Fruit fly (Drosophila melanogaster) whole organism, prepupa: ENCODE measurements around the gene CG15922.

Source experiments
- Blimp-1 ChIP-seq: fragments of 200-800 bp; sonication (Bioruptor generic); optimal IDR thresholded peaks from 3 replicates; lab custom pipeline; 2017; ENCODE audit warnings: missing biosample characterization, missing genetic modification characterization, mild to moderate bottlenecking, moderate library complexity, missing genetic modification reagents
- CG10631 ChIP-seq: fragments of 200-800 bp; sonication (Bioruptor generic); optimal IDR thresholded peaks from 2 replicates; lab custom pipeline; 2016; ENCODE audit warnings: missing biosample characterization, missing genetic modification characterization
- CG10669 ChIP-seq: fragments of 200-800 bp; sonication (Bioruptor generic); optimal IDR thresholded peaks from 3 replicates; lab custom pipeline; 2018; ENCODE audit warnings: missing biosample characterization, mild to moderate bottlenecking, missing genetic modification characterization, moderate library complexity
- CG11762 ChIP-seq: fragments of 200-800 bp; sonication (Bioruptor generic); optimal IDR thresholded peaks from 3 replicates; lab custom pipeline; 2016; ENCODE audit warnings: missing biosample characterization, missing genetic modification characterization; ENCODE audit not compliant: insufficient read depth
- CG11902 ChIP-seq: fragments of 200-800 bp; sonication (Bioruptor generic); optimal IDR thresholded peaks from 3 replicates; lab custom pipeline; 2016; ENCODE audit warnings: missing biosample characterization, missing genetic modification characterization
- CG15336 ChIP-seq: fragments of 200-800 bp; sonication (Bioruptor generic); IDR thresholded peaks from 2 replicates; pipeline ENCODE4 v1.3.6; 2022; ENCODE audit warnings: missing biosample characterization, missing genetic modification characterization
- CG1621 ChIP-seq: fragments of 200-800 bp; sonication (Bioruptor generic); optimal IDR thresholded peaks from 3 replicates; lab custom pipeline; 2018; ENCODE audit warnings: missing biosample characterization, mild to moderate bottlenecking, missing genetic modification characterization
- CG3032 ChIP-seq: fragments of 200-800 bp; optimal IDR thresholded peaks from 2 replicates; lab custom pipeline; 2019; ENCODE audit warnings: missing biosample characterization, mild to moderate bottlenecking, missing genetic modification characterization, moderate library complexity
- CG31627 ChIP-seq: fragments of 200-800 bp; sonication (Bioruptor generic); optimal IDR thresholded peaks from 3 replicates; lab custom pipeline; 2016; ENCODE audit warnings: missing biosample characterization, missing genetic modification characterization
- CG32006 ChIP-seq: fragments of 200-800 bp; sonication (Bioruptor generic); optimal IDR thresholded peaks from 3 replicates; lab custom pipeline; 2017; ENCODE audit warnings: missing biosample characterization, mild to moderate bottlenecking, missing genetic modification characterization
- CG34406 ChIP-seq: fragments of 200-800 bp; sonication (Bioruptor generic); optimal IDR thresholded peaks from 3 replicates; lab custom pipeline; 2016; ENCODE audit warnings: missing biosample characterization, missing genetic modification characterization
- CG3919 ChIP-seq: fragments of 200-800 bp; sonication (Bioruptor generic); optimal IDR thresholded peaks from 3 replicates; lab custom pipeline; 2016; ENCODE audit warnings: missing biosample characterization, missing genetic modification characterization
- CG4318 ChIP-seq: fragments of 200-800 bp; sonication (Bioruptor generic); optimal IDR thresholded peaks from 3 replicates; lab custom pipeline; 2017; ENCODE audit warnings: missing biosample characterization, mild to moderate bottlenecking, missing genetic modification characterization
- CG6163 ChIP-seq: fragments of 200-800 bp; sonication (Bioruptor generic); IDR thresholded peaks from 3 replicates; pipeline ENCODE4 v1.3.6; 2022; ENCODE audit warnings: missing biosample characterization, missing genetic modification characterization
- CG6276 ChIP-seq: fragments of 200-800 bp; sonication (Bioruptor generic); optimal IDR thresholded peaks from 2 replicates; lab custom pipeline; 2017; ENCODE audit warnings: missing biosample characterization, mild to moderate bottlenecking, missing genetic modification characterization
- CG6854 ChIP-seq: fragments of 200-800 bp; sonication (Bioruptor generic); optimal IDR thresholded peaks from 2 replicates; lab custom pipeline; 2017; ENCODE audit warnings: missing biosample characterization, mild to moderate bottlenecking, missing genetic modification characterization
- CG8119 ChIP-seq: fragments of 200-800 bp; sonication (Bioruptor generic); IDR thresholded peaks from 3 replicates; pipeline ENCODE4 v1.3.6; 2022; ENCODE audit warnings: missing biosample characterization, missing genetic modification characterization
- CG8319 ChIP-seq: fragments of 200-800 bp; sonication (Bioruptor generic); optimal IDR thresholded peaks from 3 replicates; lab custom pipeline; 2016; ENCODE audit warnings: missing biosample characterization, missing genetic modification characterization
- CG8632 ChIP-seq: fragments of 200-800 bp; sonication (Bioruptor generic); optimal IDR thresholded peaks from 3 replicates; lab custom pipeline; 2016; ENCODE audit warnings: missing biosample characterization, missing genetic modification characterization
- Eip75B ChIP-seq: fragments of 200-800 bp; sonication (Bioruptor generic); optimal IDR thresholded peaks from 3 replicates; lab custom pipeline; 2016; ENCODE audit warnings: missing biosample characterization, missing genetic modification characterization
- Eip78C ChIP-seq: fragments of 200-800 bp; sonication (Bioruptor generic); peaks from one replicate; lab custom pipeline; 2016; ENCODE audit warnings: missing biosample characterization, missing genetic modification characterization
- Ets21C ChIP-seq: fragments of 200-800 bp; sonication (Bioruptor generic); optimal IDR thresholded peaks from 3 replicates; lab custom pipeline; 2016; ENCODE audit warnings: missing biosample characterization, missing genetic modification characterization
- Hr38 ChIP-seq: sonication (Bioruptor generic); optimal IDR thresholded peaks from 2 replicates; lab custom pipeline; 2016; ENCODE audit warnings: missing biosample characterization, missing genetic modification characterization
- Hr39 ChIP-seq: fragments of 200-800 bp; sonication (Bioruptor generic); optimal IDR thresholded peaks from 2 replicates; lab custom pipeline; 2016; ENCODE audit warnings: missing biosample characterization, missing genetic modification characterization
- Hr4 ChIP-seq: fragments of 200-800 bp; sonication (Bioruptor generic); optimal IDR thresholded peaks from 3 replicates; lab custom pipeline; 2016; ENCODE audit warnings: missing biosample characterization, missing genetic modification characterization
- Lpt ChIP-seq: fragments of 200-800 bp; sonication (Bioruptor generic); optimal IDR thresholded peaks from 3 replicates; lab custom pipeline; 2016; ENCODE audit warnings: missing biosample characterization, missing genetic modification characterization
- Met ChIP-seq: fragments of 200-800 bp; sonication (Bioruptor generic); optimal IDR thresholded peaks from 3 replicates; lab custom pipeline; 2016; ENCODE audit warnings: missing biosample characterization, missing genetic modification characterization
- OdsH ChIP-seq: fragments of 200-800 bp; sonication (Bioruptor generic); optimal IDR thresholded peaks from 3 replicates; lab custom pipeline; 2016; ENCODE audit warnings: missing biosample characterization, missing genetic modification characterization
- Sox14 ChIP-seq: fragments of 200-800 bp; sonication (Bioruptor generic); optimal IDR thresholded peaks from 3 replicates; lab custom pipeline; 2016; ENCODE audit warnings: missing biosample characterization, missing genetic modification characterization
- Sox15 ChIP-seq: fragments of 200-800 bp; sonication (Bioruptor generic); optimal IDR thresholded peaks from 3 replicates; lab custom pipeline; 2016; ENCODE audit warnings: missing biosample characterization, missing genetic modification characterization
- achi ChIP-seq: fragments of 200-800 bp; sonication (Bioruptor generic); optimal IDR thresholded peaks from 3 replicates; lab custom pipeline; 2016; ENCODE audit warnings: missing biosample characterization, missing genetic modification characterization
- acj6 ChIP-seq: fragments of 200-800 bp; sonication (Bioruptor generic); optimal IDR thresholded peaks from 3 replicates; lab custom pipeline; 2016; ENCODE audit warnings: missing biosample characterization, missing genetic modification characterization
- cyc ChIP-seq: fragments of 200-800 bp; sonication (Bioruptor generic); optimal IDR thresholded peaks from 3 replicates; lab custom pipeline; 2016; ENCODE audit warnings: missing biosample characterization, missing genetic modification characterization
- dac ChIP-seq: fragments of 200-800 bp; sonication (Bioruptor generic); optimal IDR thresholded peaks from 2 replicates; lab custom pipeline; 2017; ENCODE audit warnings: missing biosample characterization, mild to moderate bottlenecking, missing genetic modification characterization
- dsx ChIP-seq: fragments of 200-800 bp; optimal IDR thresholded peaks from 3 replicates; lab custom pipeline; 2019; ENCODE audit warnings: missing biosample characterization, mild to moderate bottlenecking, missing genetic modification characterization, moderate library complexity; ENCODE audit not compliant: poor library complexity, severe bottlenecking
- eg ChIP-seq: fragments of 200-800 bp; sonication (Bioruptor generic); IDR thresholded peaks from 3 replicates; pipeline ENCODE4 v1.3.6; 2022; ENCODE audit warnings: missing biosample characterization, missing genetic modification characterization
- esn ChIP-seq: fragments of 200-800 bp; sonication (Bioruptor generic); optimal IDR thresholded peaks from 2 replicates; lab custom pipeline; 2016; ENCODE audit warnings: missing biosample characterization, mild to moderate bottlenecking, missing genetic modification characterization, moderate library complexity
- fd59A ChIP-seq: fragments of 200-800 bp; sonication (Bioruptor generic); optimal IDR thresholded peaks from 2 replicates; lab custom pipeline; 2017; ENCODE audit warnings: missing biosample characterization, mild to moderate bottlenecking, missing genetic modification characterization, missing genetic modification reagents
- fd85E ChIP-seq: fragments of 200-800 bp; sonication (Bioruptor generic); optimal IDR thresholded peaks from 3 replicates; lab custom pipeline; 2016; ENCODE audit warnings: missing biosample characterization, missing genetic modification characterization
- fkh ChIP-seq: fragments of 200-800 bp; sonication (Bioruptor generic); optimal IDR thresholded peaks from 3 replicates; lab custom pipeline; 2017; ENCODE audit warnings: missing biosample characterization, mild to moderate bottlenecking, missing genetic modification characterization, moderate library complexity
- lz ChIP-seq: fragments of 200-800 bp; sonication (Bioruptor generic); optimal IDR thresholded peaks from 3 replicates; lab custom pipeline; 2016; ENCODE audit warnings: missing biosample characterization, missing genetic modification characterization
- net ChIP-seq: fragments of 200-800 bp; sonication (Bioruptor generic); optimal IDR thresholded peaks from 3 replicates; lab custom pipeline; 2016; ENCODE audit warnings: missing biosample characterization, missing genetic modification characterization
- spab ChIP-seq: fragments of 200-800 bp; sonication (Bioruptor generic); optimal IDR thresholded peaks from 2 replicates; lab custom pipeline; 2017; ENCODE audit warnings: missing biosample characterization, mild to moderate bottlenecking, missing genetic modification characterization, missing genetic modification reagents
- ss ChIP-seq, 2 experiments: fragments of 200-800 bp; sonication (Bioruptor generic); optimal IDR thresholded peaks; 2 replicates in 1 of 2; 3 replicates in 1 of 2; lab custom pipeline; 2017 to 2018; ENCODE audit warnings: mild to moderate bottlenecking in 2 of 2, missing biosample characterization in 2 of 2, missing genetic modification characterization in 2 of 2, moderate library complexity in 1 of 2
- svp ChIP-seq: fragments of 200-800 bp; sonication (Bioruptor generic); peaks from one replicate; lab custom pipeline; 2016; ENCODE audit warnings: missing biosample characterization, missing genetic modification characterization
- topi ChIP-seq: fragments of 200-800 bp; sonication (Bioruptor generic); optimal IDR thresholded peaks from 3 replicates; lab custom pipeline; 2016; ENCODE audit warnings: missing biosample characterization, missing genetic modification characterization
- vri ChIP-seq: fragments of 200-800 bp; sonication (Bioruptor generic); optimal IDR thresholded peaks from 3 replicates; lab custom pipeline; 2016; ENCODE audit warnings: missing biosample characterization, mild to moderate bottlenecking, missing genetic modification characterization

CG15922 gene

dm6 chr3R:20551487-20552079 is 8.5 kb downstream of the CG15922 start:
- TF ChIP-seq CG4318 (no peak), CG6163 (GFP tag; lab: Robert Waterston, UW) (no peak), topi (GFP tag; lab: Kevin White, UChicago) (no peak), svp (no peak), dsx (no peak), CG3919 (no peak), CG6854 (GFP tag; lab: Kevin White, UChicago) (no peak), Eip78C (GFP tag; lab: Kevin White, UChicago) (peak; percentile 26), CG6276 (GFP tag; lab: Kevin White, UChicago) (no peak), Lpt (no peak), ss (GFP tag; optimal IDR thresholded peaks at IDR 0.05; lab: Kevin White, UChicago) (no peak), vri (GFP tag; lab: Kevin White, UChicago) (no peak), Hr38 (no peak), eg (GFP tag; lab: Robert Waterston, UW) (peak; percentile 48; the same call in 2 of the 3 replicates), Blimp-1 (no peak), fkh (peak; percentile 89)
- TF ChIP-seq, all 60 proteins: peak for 3

- TF ChIP-seq Sox14 (GFP tag; lab: Kevin White, UChicago) (peak; percentile 16), CG6276 (GFP tag; lab: Kevin White, UChicago) (peak; percentile 59), CG31627 (GFP tag; lab: Kevin White, UChicago) (no peak), spab (GFP tag; lab: Kevin White, UChicago) (peak; percentile 25), CG3032 (no peak), CG10669 (GFP tag; lab: Kevin White, UChicago) (no peak), CG6854 (GFP tag; lab: Kevin White, UChicago) (peak; percentile 38), Hr39 (GFP tag; lab: Kevin White, UChicago) (no peak), CG1621 (tag; lab: Kevin White, UChicago) (no peak), Blimp-1 (no peak), CG3919 (peak; percentile 13), Eip75B (GFP tag; lab: Kevin White, UChicago) (no peak), CG8632 (no peak), CG32006 (GFP tag; lab: Kevin White, UChicago) (no peak), fd85E (no peak), CG34406 (GFP tag; lab: Kevin White, UChicago) (no peak), acj6 (GFP tag; lab: Kevin White, UChicago) (no peak), achi (GFP tag; lab: Kevin White, UChicago) (peak; percentile 16), vri (GFP tag; lab: Kevin White, UChicago) (peak; percentile 79), fkh (peak; percentile 99), OdsH (GFP tag; lab: Kevin White, UChicago) (peak; percentile 10), CG8119 (GFP tag; lab: Robert Waterston, UW) (peak; percentile 51; the same call in 2 of the 3 replicates), lz (GFP tag; lab: Kevin White, UChicago) (no peak), CG10631 (no peak), fd59A (no peak), Ets21C (no peak), Lpt (peak; percentile 44), CG11762 (GFP tag; lab: Kevin White, UChicago) (peak; percentile 24), esn (peak; percentile 35), ss (GFP tag; optimal IDR thresholded peaks at IDR 0.05; lab: Kevin White, UChicago) (peak; percentile 38 to 64), CG11902 (no peak), Hr4 (GFP tag; lab: Kevin White, UChicago) (no peak), Eip78C (GFP tag; lab: Kevin White, UChicago) (peak; percentile 78), CG8319 (GFP tag; lab: Kevin White, UChicago) (no peak), net (GFP tag; lab: Kevin White, UChicago) (peak; percentile 43), Met (GFP tag; lab: Kevin White, UChicago) (peak; percentile 6), dac (no peak), Sox15 (GFP tag; lab: Kevin White, UChicago) (no peak), CG15336 (GFP tag; lab: Robert Waterston, UW) (peak; percentile 52; the same call in 1 of the 2 replicates), cyc (GFP tag; lab: Kevin White, UChicago) (no peak)
Observed at dm6 chr3R:20550632-20551486, 9.2 kb downstream of the CG15922 start.
